Fruit fly (Drosophila melanogaster) whole organism, embryonic: ENCODE measurements around the gene CG32388.
A peak's percentile ranks its signal among the peaks of the same experiment; 100 is the strongest.

ENCODE experiments used
- Blimp-1 ChIP-seq: fragments of 200-800 bp; sonication (Bioruptor generic); optimal IDR thresholded peaks from 3 replicates; lab custom pipeline; 2018; ENCODE audit warnings: missing biosample characterization, missing genetic modification characterization, mild to moderate bottlenecking, moderate library complexity, missing genetic modification reagents
- CG10543 ChIP-seq: fragments of 200-800 bp; sonication (Bioruptor generic); optimal IDR thresholded peaks from 3 replicates; lab custom pipeline; 2017; ENCODE audit warnings: missing biosample characterization, mild to moderate bottlenecking, missing genetic modification characterization, moderate library complexity
- CG11695 ChIP-seq: fragments of 200-800 bp; sonication (Bioruptor generic); IDR thresholded peaks from 3 replicates; pipeline ENCODE4 v1.3.6; 2022; ENCODE audit warnings: missing biosample characterization, missing genetic modification characterization
- CG12391 ChIP-seq: fragments of 200-800 bp; sonication (Bioruptor generic); optimal IDR thresholded peaks from 3 replicates; lab custom pipeline; 2018; ENCODE audit warnings: missing biosample characterization, mild to moderate bottlenecking, missing genetic modification characterization, moderate library complexity
- CG13296 ChIP-seq: fragments of 200-800 bp; sonication (Bioruptor generic); optimal IDR thresholded peaks from 3 replicates; lab custom pipeline; 2018; ENCODE audit warnings: missing biosample characterization, mild to moderate bottlenecking, missing genetic modification characterization
- CG14710 ChIP-seq: fragments of 200-800 bp; sonication (Bioruptor generic); optimal IDR thresholded peaks from 3 replicates; lab custom pipeline; 2019; ENCODE audit warnings: missing biosample characterization, mild to moderate bottlenecking, missing genetic modification characterization, moderate library complexity
- CG14860 ChIP-seq: fragments of 200-800 bp; sonication (Bioruptor generic); IDR thresholded peaks from 3 replicates; pipeline ENCODE4 v1.3.6; 2022; ENCODE audit warnings: missing biosample characterization, missing genetic modification characterization; ENCODE audit not compliant: partially characterized antibody
- CG15269 ChIP-seq: fragments of 200-800 bp; sonication (Bioruptor generic); optimal IDR thresholded peaks from 2 replicates; lab custom pipeline; 2018; ENCODE audit warnings: missing biosample characterization, mild to moderate bottlenecking, missing genetic modification characterization, moderate library complexity
- CG17359 ChIP-seq: fragments of 200-800 bp; sonication (Bioruptor generic); optimal IDR thresholded peaks from 3 replicates; lab custom pipeline; 2018; ENCODE audit warnings: missing biosample characterization, mild to moderate bottlenecking, missing genetic modification characterization, moderate library complexity
- CG17361 ChIP-seq: fragments of 200-800 bp; sonication (Bioruptor generic); IDR thresholded peaks from 3 replicates; pipeline ENCODE4 v1.3.6; 2022; ENCODE audit warnings: missing biosample characterization, missing genetic modification characterization
- CG17802 ChIP-seq: fragments of 200-800 bp; sonication (Bioruptor generic); optimal IDR thresholded peaks from 2 replicates; lab custom pipeline; 2018; ENCODE audit warnings: missing biosample characterization, mild to moderate bottlenecking, missing genetic modification characterization, moderate library complexity
- CG2712 ChIP-seq: fragments of 200-800 bp; optimal IDR thresholded peaks from 3 replicates; lab custom pipeline; 2019; ENCODE audit warnings: missing biosample characterization, mild to moderate bottlenecking, missing genetic modification characterization, moderate library complexity
- CG3065 ChIP-seq: fragments of 200-800 bp; sonication (Bioruptor generic); optimal IDR thresholded peaks from 2 replicates; lab custom pipeline; 2016; ENCODE audit warnings: missing biosample characterization, missing genetic modification characterization
- CG31388 ChIP-seq: fragments of 200-800 bp; sonication (Bioruptor generic); optimal IDR thresholded peaks from 2 replicates; lab custom pipeline; 2016; ENCODE audit warnings: missing biosample characterization, missing genetic modification characterization
- CG32532 ChIP-seq: fragments of 200-800 bp; sonication (Bioruptor generic); IDR thresholded peaks from 2 replicates; pipeline ENCODE4 v1.3.6; 2022; ENCODE audit warnings: missing biosample characterization, missing genetic modification characterization
- CG3847 ChIP-seq: fragments of 200-800 bp; sonication (Bioruptor generic); IDR thresholded peaks from 2 replicates; pipeline ENCODE4 v1.3.6; 2022; ENCODE audit warnings: missing biosample characterization, missing genetic modification characterization
- CG6765 ChIP-seq: fragments of 200-800 bp; sonication (Bioruptor generic); optimal IDR thresholded peaks from 3 replicates; lab custom pipeline; 2017; ENCODE audit warnings: missing biosample characterization, mild to moderate bottlenecking, missing genetic modification characterization
- CG7839 ChIP-seq: fragments of 200-800 bp; sonication (Bioruptor generic); optimal IDR thresholded peaks from 3 replicates; lab custom pipeline; 2018; ENCODE audit warnings: missing biosample characterization, mild to moderate bottlenecking, missing genetic modification characterization, moderate library complexity
- CG7987 ChIP-seq: fragments of 200-800 bp; sonication (Bioruptor generic); optimal IDR thresholded peaks from 2 replicates; lab custom pipeline; 2018; ENCODE audit warnings: missing biosample characterization, mild to moderate bottlenecking, missing genetic modification characterization, moderate library complexity
- CG8089 ChIP-seq: fragments of 200-800 bp; sonication (Bioruptor generic); optimal IDR thresholded peaks from 3 replicates; lab custom pipeline; 2016; ENCODE audit warnings: missing biosample characterization, missing genetic modification characterization
- CG8290 ChIP-seq, 3 experiments: fragments of 200-800 bp; sonication (Bioruptor generic); optimal IDR thresholded peaks; 2 replicates each; lab custom pipeline; 2016 to 2019; ENCODE audit warnings: missing biosample characterization in 3 of 3, missing genetic modification characterization in 3 of 3, mild to moderate bottlenecking in 2 of 3, moderate library complexity in 1 of 3
- CG8478 ChIP-seq: fragments of >200 bp; optimal IDR thresholded peaks from 2 replicates; lab custom pipeline; 2018
- E2f1 ChIP-seq: fragments of 200-800 bp; sonication (Bioruptor generic); IDR thresholded peaks from 2 replicates; pipeline ENCODE4 v1.3.6; 2022; ENCODE audit warnings: missing biosample characterization, missing genetic modification characterization
- Elba2 ChIP-seq: fragments of 200-800 bp; sonication (Bioruptor generic); optimal IDR thresholded peaks from 3 replicates; lab custom pipeline; 2016; ENCODE audit warnings: missing biosample characterization, missing genetic modification characterization
- Hey ChIP-seq: fragments of 200-800 bp; sonication (Bioruptor generic); optimal IDR thresholded peaks from 3 replicates; lab custom pipeline; 2018; ENCODE audit warnings: missing biosample characterization, mild to moderate bottlenecking, missing genetic modification characterization
- Hr51 ChIP-seq, 2 experiments: fragments of 200-800 bp; sonication (Bioruptor generic); optimal IDR thresholded peaks; 2 replicates in 1 of 2; 3 replicates in 1 of 2; lab custom pipeline; 2016 to 2018; ENCODE audit warnings: missing biosample characterization in 2 of 2, missing genetic modification characterization in 2 of 2, mild to moderate bottlenecking in 1 of 2, moderate library complexity in 1 of 2
- Kr ChIP-seq: fragments of 200-800 bp; sonication (Bioruptor generic); optimal IDR thresholded peaks from 2 replicates; lab custom pipeline; 2017; ENCODE audit warnings: missing biosample characterization, mild to moderate bottlenecking, missing genetic modification characterization
- Meics ChIP-seq: fragments of 200-800 bp; sonication (Bioruptor generic); optimal IDR thresholded peaks from 2 replicates; lab custom pipeline; 2017; ENCODE audit warnings: missing biosample characterization, mild to moderate bottlenecking, missing genetic modification characterization
- Oli ChIP-seq: fragments of 200-800 bp; sonication (Bioruptor generic); optimal IDR thresholded peaks from 2 replicates; lab custom pipeline; 2018; ENCODE audit warnings: missing biosample characterization, mild to moderate bottlenecking, missing genetic modification characterization, moderate library complexity
- Opbp ChIP-seq: fragments of 200-800 bp; sonication (Bioruptor generic); IDR thresholded peaks from 3 replicates; pipeline ENCODE4 v1.3.6; 2022; ENCODE audit warnings: missing biosample characterization, missing genetic modification characterization; ENCODE audit not compliant: partially characterized antibody
- Six4 ChIP-seq: fragments of 200-800 bp; sonication (Bioruptor generic); optimal IDR thresholded peaks from 2 replicates; lab custom pipeline; 2016; ENCODE audit warnings: missing biosample characterization, missing genetic modification characterization
- Sox102F ChIP-seq: fragments of 200-800 bp; sonication (Bioruptor generic); optimal IDR thresholded peaks from 2 replicates; lab custom pipeline; 2018; ENCODE audit warnings: missing biosample characterization, mild to moderate bottlenecking, missing genetic modification characterization, moderate library complexity
- ase ChIP-seq: fragments of 200-800 bp; sonication (Bioruptor generic); IDR thresholded peaks from 3 replicates; pipeline ENCODE4 v1.3.6; 2022; ENCODE audit warnings: missing biosample characterization, missing genetic modification characterization
- ash1 ChIP-seq: fragments of 200-800 bp; sonication (Bioruptor generic); optimal IDR thresholded peaks from 2 replicates; lab custom pipeline; 2018; ENCODE audit warnings: missing biosample characterization, mild to moderate bottlenecking, missing genetic modification characterization
- dati ChIP-seq: fragments of 200-800 bp; sonication (Bioruptor generic); IDR thresholded peaks from 2 replicates; pipeline ENCODE4 v1.3.6; 2022; ENCODE audit warnings: missing biosample characterization, missing genetic modification characterization
- emc ChIP-seq: fragments of 200-800 bp; sonication (Bioruptor generic); optimal IDR thresholded peaks from 2 replicates; lab custom pipeline; 2016; ENCODE audit warnings: missing biosample characterization, missing genetic modification characterization
- ewg ChIP-seq: fragments of 200-800 bp; sonication (Bioruptor generic); optimal IDR thresholded peaks from 3 replicates; lab custom pipeline; 2017; ENCODE audit warnings: mild to moderate bottlenecking, missing biosample characterization, missing genetic modification reagents, missing genetic modification characterization
- fd64A ChIP-seq: fragments of 200-800 bp; sonication (Bioruptor generic); optimal IDR thresholded peaks from 3 replicates; lab custom pipeline; 2018; ENCODE audit warnings: missing biosample characterization, mild to moderate bottlenecking, missing genetic modification characterization
- grau ChIP-seq: fragments of 200-800 bp; optimal IDR thresholded peaks from 3 replicates; lab custom pipeline; 2019; ENCODE audit warnings: missing biosample characterization, mild to moderate bottlenecking, missing genetic modification characterization, moderate library complexity
- ind ChIP-seq: fragments of 200-800 bp; sonication (Bioruptor generic); optimal IDR thresholded peaks from 3 replicates; lab custom pipeline; 2016; ENCODE audit warnings: missing biosample characterization, missing genetic modification characterization
- kay ChIP-seq: fragments of 200-800 bp; sonication (Bioruptor generic); optimal IDR thresholded peaks from 2 replicates; lab custom pipeline; 2016; ENCODE audit warnings: missing biosample characterization, missing genetic modification characterization
- nerfin-2 ChIP-seq: fragments of 200-800 bp; sonication (Bioruptor generic); IDR thresholded peaks from 2 replicates; pipeline ENCODE4 v1.3.6; 2022; ENCODE audit warnings: missing biosample characterization, missing genetic modification characterization; ENCODE audit not compliant: partially characterized antibody
- pan ChIP-seq, 4 experiments: fragments of >200 bp in 3 of 4; fragments of 200-800 bp in 1 of 4; sonication (Bioruptor generic) in 1 of 4; optimal IDR thresholded peaks in 3 of 4; IDR thresholded peaks in 1 of 4; 2 replicates each; pipeline versions ENCODE4 v1.3.6 to Lab custom; 2017 to 2022; ENCODE audit warnings: missing biosample characterization in 2 of 4, missing genetic modification characterization in 2 of 4, mixed read lengths in 1 of 4
- pho ChIP-seq: fragments of 200-800 bp; sonication (Bioruptor generic); optimal IDR thresholded peaks from 2 replicates; lab custom pipeline; 2016; ENCODE audit warnings: missing biosample characterization, missing genetic modification characterization
- tap ChIP-seq: fragments of 200-800 bp; optimal IDR thresholded peaks from 3 replicates; lab custom pipeline; 2019; ENCODE audit warnings: missing biosample characterization, mild to moderate bottlenecking, missing genetic modification characterization, moderate library complexity
- tx ChIP-seq: fragments of 200-800 bp; sonication (Bioruptor generic); optimal IDR thresholded peaks from 2 replicates; lab custom pipeline; 2016; ENCODE audit warnings: missing biosample characterization, missing genetic modification characterization
- unc-4 ChIP-seq: fragments of 200-800 bp; sonication (Bioruptor generic); IDR thresholded peaks from 2 replicates; pipeline ENCODE4 v1.3.6; 2022; ENCODE audit warnings: missing biosample characterization, missing genetic modification characterization; ENCODE audit not compliant: partially characterized antibody
- unpg ChIP-seq: fragments of 200-800 bp; sonication (Bioruptor generic); optimal IDR thresholded peaks from 3 replicates; lab custom pipeline; 2018; ENCODE audit warnings: missing biosample characterization, mild to moderate bottlenecking, missing genetic modification characterization, moderate library complexity
- zen ChIP-seq: fragments of 200-800 bp; sonication (Bioruptor generic); optimal IDR thresholded peaks from 3 replicates; lab custom pipeline; 2018; ENCODE audit warnings: missing biosample characterization, mild to moderate bottlenecking, missing genetic modification characterization, moderate library complexity

The CG32388 gene

dm6 chr3L:6996907-6997306, 12.5 kb upstream of the CG32388 start (continued):
- TF ChIP-seq Hr51 (GFP tag; optimal IDR thresholded peaks at IDR 0.05; lab: Kevin White, UChicago) (peak in 1 of 2 experiments; percentile 51), unc-4 (GFP tag; lab: Robert Waterston, UW) (no peak), ewg (GFP tag; lab: Kevin White, UChicago) (no peak), CG17361 (GFP tag; lab: Robert Waterston, UW) (peak; percentile 34; the same call in 1 of the 3 replicates), Elba2 (GFP tag; lab: Kevin White, UChicago) (no peak), Hey (tag; lab: Kevin White, UChicago) (no peak), grau (tag; lab: Kevin White, UChicago) (peak; percentile 24), CG7987 (GFP tag; lab: Kevin White, UChicago) (no peak), CG15269 (tag; lab: Kevin White, UChicago) (peak; percentile 26), pho (GFP tag; lab: Kevin White, UChicago) (no peak), Sox102F (peak; percentile 30), emc (GFP tag; lab: Kevin White, UChicago) (no peak), dati (GFP tag; lab: Robert Waterston, UW) (no peak), CG8089 (GFP tag; lab: Kevin White, UChicago) (no peak), CG17802 (tag; lab: Kevin White, UChicago) (no peak), CG31388 (GFP tag; lab: Kevin White, UChicago) (no peak), ase (no peak), Opbp (GFP tag; lab: Robert Waterston, UW) (no peak), CG2712 (tag; lab: Kevin White, UChicago) (no peak), Kr (GFP tag; lab: Kevin White, UChicago) (no peak), CG8290 (GFP tag; optimal IDR thresholded peaks at IDR 0.05; lab: Kevin White, UChicago) (no peak), CG8290 (tag; optimal IDR thresholded peaks at IDR 0.05; lab: Kevin White, UChicago) (no peak), unpg (GFP tag; lab: Kevin White, UChicago) (peak; percentile 23), kay (GFP tag; lab: Kevin White, UChicago) (no peak), CG10543 (GFP tag; lab: Kevin White, UChicago) (no peak), CG13296 (GFP tag; lab: Kevin White, UChicago) (no peak), Meics (GFP tag; lab: Kevin White, UChicago) (peak; percentile 35), E2f1 (GFP tag; lab: Robert Waterston, UW) (no peak), CG14710 (tag; lab: Kevin White, UChicago) (no peak), CG12391 (tag; lab: Kevin White, UChicago) (peak; percentile 16), CG6765 (GFP tag; lab: Kevin White, UChicago) (no peak), CG8478 (lab: Kevin White, UChicago) (no peak), CG3065 (GFP tag; lab: Kevin White, UChicago) (no peak), Six4 (GFP tag; lab: Kevin White, UChicago) (no peak), Oli (tag; lab: Kevin White, UChicago) (peak; percentile 34), CG3847 (no peak), pan (optimal IDR thresholded peaks at IDR 0.05; lab: Kevin White, UChicago) (no peak), pan (GFP tag; optimal IDR thresholded peaks at IDR 0.05 in 1 of 2, IDR thresholded peaks at IDR 0.05 in 1 of 2) (no peak), CG11695 (GFP tag; lab: Robert Waterston, UW) (peak; percentile 44; the same call in 1 of the 3 replicates), nerfin-2 (GFP tag; lab: Robert Waterston, UW) (no peak), ind (GFP tag; lab: Kevin White, UChicago) (peak; percentile 14), zen (tag; lab: Kevin White, UChicago) (no peak), ash1 (no peak), CG17359 (tag; lab: Kevin White, UChicago) (peak; percentile 32), tap (peak; percentile 24), CG7839 (tag; lab: Kevin White, UChicago) (peak; percentile 25), Blimp-1 (GFP tag; lab: Kevin White, UChicago) (peak; percentile 3), tx (no peak), fd64A (GFP tag; lab: Kevin White, UChicago) (no peak), CG32532 (GFP tag; lab: Robert Waterston, UW) (no peak), CG14860 (GFP tag; lab: Robert Waterston, UW) (no peak)
